Fruit fly (Drosophila melanogaster) whole organism, prepupa: ENCODE data around the gene cana.

Experiments
- Blimp-1 ChIP-seq: fragments of 200-800 bp; sonication (Bioruptor generic); optimal IDR thresholded peaks from 3 replicates; lab custom pipeline; 2017; ENCODE audit warnings: missing biosample characterization, missing genetic modification characterization, mild to moderate bottlenecking, moderate library complexity, missing genetic modification reagents
- CG11762 ChIP-seq: fragments of 200-800 bp; sonication (Bioruptor generic); optimal IDR thresholded peaks from 3 replicates; lab custom pipeline; 2016; ENCODE audit warnings: missing biosample characterization, missing genetic modification characterization; ENCODE audit not compliant: insufficient read depth
- CG11902 ChIP-seq: fragments of 200-800 bp; sonication (Bioruptor generic); optimal IDR thresholded peaks from 3 replicates; lab custom pipeline; 2016; ENCODE audit warnings: missing biosample characterization, missing genetic modification characterization
- CG15336 ChIP-seq: fragments of 200-800 bp; sonication (Bioruptor generic); IDR thresholded peaks from 2 replicates; pipeline ENCODE4 v1.3.6; 2022; ENCODE audit warnings: missing biosample characterization, missing genetic modification characterization
- CG6276 ChIP-seq: fragments of 200-800 bp; sonication (Bioruptor generic); optimal IDR thresholded peaks from 2 replicates; lab custom pipeline; 2017; ENCODE audit warnings: missing biosample characterization, mild to moderate bottlenecking, missing genetic modification characterization
- CG6854 ChIP-seq: fragments of 200-800 bp; sonication (Bioruptor generic); optimal IDR thresholded peaks from 2 replicates; lab custom pipeline; 2017; ENCODE audit warnings: missing biosample characterization, mild to moderate bottlenecking, missing genetic modification characterization
- CG9139 ChIP-seq: fragments of 200-800 bp; sonication (Bioruptor generic); optimal IDR thresholded peaks from 3 replicates; lab custom pipeline; 2017; ENCODE audit warnings: missing biosample characterization, mild to moderate bottlenecking, missing genetic modification characterization
- Ets96B ChIP-seq: fragments of 200-800 bp; optimal IDR thresholded peaks from 2 replicates; lab custom pipeline; 2019; ENCODE audit warnings: missing biosample characterization, mild to moderate bottlenecking, missing genetic modification characterization, moderate library complexity
- Met ChIP-seq: fragments of 200-800 bp; sonication (Bioruptor generic); optimal IDR thresholded peaks from 3 replicates; lab custom pipeline; 2016; ENCODE audit warnings: missing biosample characterization, missing genetic modification characterization
- Sox102F ChIP-seq: fragments of 200-800 bp; sonication (Bioruptor generic); optimal IDR thresholded peaks from 2 replicates; lab custom pipeline; 2016; ENCODE audit warnings: missing biosample characterization, mild to moderate bottlenecking, missing genetic modification characterization
- eg ChIP-seq: fragments of 200-800 bp; sonication (Bioruptor generic); IDR thresholded peaks from 3 replicates; pipeline ENCODE4 v1.3.6; 2022; ENCODE audit warnings: missing biosample characterization, missing genetic modification characterization
- fd59A ChIP-seq: fragments of 200-800 bp; sonication (Bioruptor generic); optimal IDR thresholded peaks from 2 replicates; lab custom pipeline; 2017; ENCODE audit warnings: missing biosample characterization, mild to moderate bottlenecking, missing genetic modification characterization, missing genetic modification reagents
- ss ChIP-seq, 2 experiments: fragments of 200-800 bp; sonication (Bioruptor generic); optimal IDR thresholded peaks; 2 replicates in 1 of 2; 3 replicates in 1 of 2; lab custom pipeline; 2017 to 2018; ENCODE audit warnings: mild to moderate bottlenecking in 2 of 2, missing biosample characterization in 2 of 2, missing genetic modification characterization in 2 of 2, moderate library complexity in 1 of 2

DNA sequence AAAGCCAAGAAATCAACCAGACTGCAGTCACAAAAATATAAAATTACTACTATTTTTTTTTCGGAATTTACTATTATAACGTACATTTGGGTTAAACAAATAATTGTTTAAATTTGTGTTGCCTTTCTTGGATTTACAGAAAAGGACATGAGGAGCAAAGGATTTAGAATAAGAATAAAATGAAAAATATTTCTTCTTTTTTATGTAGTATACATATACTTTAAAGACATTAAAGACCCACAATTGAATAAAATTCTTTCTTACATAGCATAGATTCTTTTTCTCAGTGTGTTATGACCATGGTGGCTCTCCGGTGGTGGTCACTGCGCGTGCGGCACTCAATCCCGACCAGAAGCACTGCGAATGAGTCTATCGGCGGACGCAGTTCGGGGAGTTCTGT lies 49.6 kb downstream of the cana start:
- TF ChIP-seq CG6276 (GFP tag; lab: Kevin White, UChicago), result no peak
- TF ChIP-seq Ets96B (tag; lab: Kevin White, UChicago), result no peak
- peak; percentile 57 for TF ChIP-seq CG15336
- TF ChIP-seq CG6854 (GFP tag; lab: Kevin White, UChicago), result no peak
- TF ChIP-seq CG11902 (GFP tag; lab: Kevin White, UChicago), result no peak
- TF ChIP-seq ss (GFP tag; optimal IDR thresholded peaks at IDR 0.05; lab: Kevin White, UChicago), result no peak
- TF ChIP-seq fd59A (GFP tag; lab: Kevin White, UChicago), result no peak
- TF ChIP-seq CG9139, result no peak
- no peak for TF ChIP-seq eg
- no peak for TF ChIP-seq CG11762 (GFP tag; lab: Kevin White, UChicago)
- TF ChIP-seq Met (GFP tag; lab: Kevin White, UChicago), result no peak
- TF ChIP-seq Blimp-1 (GFP tag; lab: Kevin White, UChicago), result no peak
- no peak for TF ChIP-seq Sox102F (GFP tag; lab: Kevin White, UChicago)
